Fruit fly (Drosophila melanogaster) whole organism, pupa: ENCODE results near the gene CG3916.
A peak's percentile ranks its signal among the peaks of the same experiment; 100 is the strongest.

Source experiments
- CG10348 ChIP-seq: fragments of 200-800 bp; sonication (Bioruptor generic); IDR thresholded peaks from 2 replicates; pipeline ENCODE4 v1.3.6; 2022; ENCODE audit warnings: missing biosample characterization, missing genetic modification characterization
- CG12605 ChIP-seq: fragments of 200-800 bp; sonication (Bioruptor generic); IDR thresholded peaks from 2 replicates; pipeline ENCODE4 v1.3.6; 2022; ENCODE audit warnings: missing biosample characterization, missing genetic modification characterization
- CG13204 ChIP-seq: fragments of 200-800 bp; sonication (Bioruptor generic); optimal IDR thresholded peaks from 2 replicates; lab custom pipeline; 2018; ENCODE audit warnings: missing biosample characterization, mild to moderate bottlenecking, missing genetic modification characterization, moderate library complexity
- CG15710 ChIP-seq: fragments of 200-800 bp; sonication (Bioruptor generic); optimal IDR thresholded peaks from 2 replicates; lab custom pipeline; 2018; ENCODE audit warnings: missing biosample characterization, mild to moderate bottlenecking, missing genetic modification characterization, moderate library complexity
- CG17806 ChIP-seq: fragments of 200-800 bp; sonication (Bioruptor generic); optimal IDR thresholded peaks from 2 replicates; lab custom pipeline; 2018; ENCODE audit warnings: missing biosample characterization, mild to moderate bottlenecking, missing genetic modification characterization, moderate library complexity
- CG32121 ChIP-seq: fragments of 200-800 bp; sonication (Bioruptor generic); IDR thresholded peaks from 2 replicates; pipeline ENCODE4 v1.3.6; 2022; ENCODE audit warnings: missing biosample characterization, missing genetic modification characterization
- CG34367 ChIP-seq: fragments of 200-800 bp; sonication (Bioruptor generic); optimal IDR thresholded peaks from 2 replicates; lab custom pipeline; 2018; ENCODE audit warnings: missing biosample characterization, mild to moderate bottlenecking, missing genetic modification characterization
- CG4496 ChIP-seq: fragments of 200-800 bp; sonication (Bioruptor generic); IDR thresholded peaks from 3 replicates; pipeline ENCODE4 v1.3.6; 2022; ENCODE audit warnings: missing biosample characterization, missing genetic modification characterization
- CG8159 ChIP-seq: fragments of 200-800 bp; sonication (Bioruptor generic); optimal IDR thresholded peaks from 3 replicates; lab custom pipeline; 2018; ENCODE audit warnings: missing biosample characterization, mild to moderate bottlenecking, missing genetic modification characterization, moderate library complexity
- CG8301 ChIP-seq: fragments of 200-800 bp; sonication (Bioruptor generic); optimal IDR thresholded peaks from 2 replicates; lab custom pipeline; 2018; ENCODE audit warnings: missing biosample characterization, mild to moderate bottlenecking, missing genetic modification characterization
- CG9948 ChIP-seq: fragments of 200-800 bp; sonication (Bioruptor generic); optimal IDR thresholded peaks from 2 replicates; lab custom pipeline; 2018; ENCODE audit warnings: missing biosample characterization, mild to moderate bottlenecking, missing genetic modification characterization, moderate library complexity
- D1 ChIP-seq: fragments of 200-800 bp; sonication (Bioruptor generic); optimal IDR thresholded peaks from 2 replicates; lab custom pipeline; 2018; ENCODE audit warnings: missing biosample characterization, mild to moderate bottlenecking, missing genetic modification characterization, moderate library complexity
- EcR ChIP-seq: fragments of 200-800 bp; sonication (Bioruptor generic); optimal IDR thresholded peaks from 3 replicates; lab custom pipeline; 2019; ENCODE audit warnings: missing biosample characterization, missing genetic modification characterization, mild to moderate bottlenecking, moderate library complexity, missing genetic modification reagents
- Ets98B ChIP-seq: fragments of 200-800 bp; sonication (Bioruptor generic); IDR thresholded peaks from 2 replicates; pipeline ENCODE4 v1.3.6; 2022; ENCODE audit warnings: missing biosample characterization, missing genetic modification characterization
- Pif1A ChIP-seq: fragments of 200-800 bp; sonication (Bioruptor generic); optimal IDR thresholded peaks from 3 replicates; lab custom pipeline; 2016; ENCODE audit warnings: missing biosample characterization, missing genetic modification characterization
- Pif1B ChIP-seq: fragments of 200-800 bp; sonication (Bioruptor generic); optimal IDR thresholded peaks from 3 replicates; lab custom pipeline; 2016; ENCODE audit warnings: missing biosample characterization, missing genetic modification characterization
- Snoo ChIP-seq: fragments of 200-800 bp; sonication (Bioruptor generic); optimal IDR thresholded peaks from 3 replicates; lab custom pipeline; 2017; ENCODE audit warnings: missing biosample characterization, mild to moderate bottlenecking, missing genetic modification characterization, inconsistent platforms
- fd96Ca ChIP-seq: fragments of 200-800 bp; sonication (Bioruptor generic); IDR thresholded peaks from 3 replicates; pipeline ENCODE4 v1.3.6; 2022; ENCODE audit warnings: missing biosample characterization, missing genetic modification characterization
- gl ChIP-seq: fragments of 200-800 bp; sonication (Bioruptor generic); optimal IDR thresholded peaks from 2 replicates; lab custom pipeline; 2018; ENCODE audit warnings: missing biosample characterization, mild to moderate bottlenecking, missing genetic modification characterization
- rn ChIP-seq: fragments of 200-800 bp; sonication (Bioruptor generic); IDR thresholded peaks from 2 replicates; pipeline ENCODE4 v1.3.6; 2022; ENCODE audit warnings: missing biosample characterization, missing genetic modification characterization

The CG3916 gene

dm6 chr3R:12232629-12233028 is 3.4 kb downstream of the CG3916 start, which contains the start of gene Pglym87:
TSS of gene Pglym87 (minus strand) at chr3R:12232729.
- no peak for TF ChIP-seq gl
- no peak for TF ChIP-seq rn (GFP tag; lab: Robert Waterston, UW)
- no peak for TF ChIP-seq CG15710 (tag; lab: Kevin White, UChicago)
- TF ChIP-seq CG32121 (GFP tag; lab: Robert Waterston, UW), result no peak
- no peak for TF ChIP-seq CG4496
- no peak for TF ChIP-seq fd96Ca
- no peak for TF ChIP-seq EcR

- TF ChIP-seq CG8159, result no peak
Observed at dm6 chr3R:12234584-12234983, 5.4 kb downstream of the CG3916 start, which contains the start of gene Cyp313a5. TSS of gene Cyp313a5 (minus strand) at chr3R:12234684.

dm6 chr3R:12236804-12237203 is 7.6 kb downstream of the CG3916 start, which contains the start of gene Cyp313a2:
TSS of gene Cyp313a2 (minus strand) at chr3R:12236904.
- no peak for TF ChIP-seq CG13204 (GFP tag; lab: Kevin White, UChicago)
- no peak for TF ChIP-seq CG32121 (GFP tag; lab: Robert Waterston, UW)
- no peak for TF ChIP-seq Ets98B (GFP tag; lab: Robert Waterston, UW)
- no peak for TF ChIP-seq CG8159

dm6 chr3R:12239166-12239565 is 10.0 kb downstream of the CG3916 start, which contains the start of gene Cyp313a3:
TSS of gene Cyp313a3 (minus strand) at chr3R:12239266.
- no peak for TF ChIP-seq CG17806 (tag; lab: Kevin White, UChicago)
- TF ChIP-seq CG8301 (tag; lab: Kevin White, UChicago), result no peak
- TF ChIP-seq Ets98B (GFP tag; lab: Robert Waterston, UW), result no peak
- no peak for TF ChIP-seq EcR
- no peak for TF ChIP-seq CG4496
- TF ChIP-seq CG9948 (tag; lab: Kevin White, UChicago), result no peak
- no peak for TF ChIP-seq CG32121 (GFP tag; lab: Robert Waterston, UW)
- TF ChIP-seq rn (GFP tag; lab: Robert Waterston, UW), result no peak
- no peak for TF ChIP-seq CG15710 (tag; lab: Kevin White, UChicago)
- TF ChIP-seq fd96Ca, result no peak
- TF ChIP-seq Pif1B (GFP tag; lab: Kevin White, UChicago), result no peak
- no peak for TF ChIP-seq Pif1A (GFP tag; lab: Kevin White, UChicago)
- TF ChIP-seq Snoo (tag; lab: Kevin White, UChicago), result no peak

- TF ChIP-seq CG4496 (peak; percentile 31; the same call in 1 of the 3 replicates), CG10348 (GFP tag; lab: Robert Waterston, UW) (no peak), CG13204 (GFP tag; lab: Kevin White, UChicago) (peak; percentile 16), fd96Ca (peak; percentile 52; the same call in 1 of the 3 replicates)
Observed at dm6 chr3R:12244468-12245060, 15.4 kb downstream of the CG3916 start.

- TF ChIP-seq Snoo (tag; lab: Kevin White, UChicago), result no peak
- no peak for TF ChIP-seq CG12605 (GFP tag; lab: Robert Waterston, UW)
- no peak for TF ChIP-seq D1
- TF ChIP-seq CG8159, result no peak
Observed at dm6 chr3R:12248243-12248642, 19.0 kb downstream of the CG3916 start.

- no peak for TF ChIP-seq CG8159
- TF ChIP-seq CG8301 (tag; lab: Kevin White, UChicago), result no peak
- no peak for TF ChIP-seq Pif1A (GFP tag; lab: Kevin White, UChicago)
- no peak for TF ChIP-seq CG15710 (tag; lab: Kevin White, UChicago)
Observed at dm6 chr3R:12250204-12250603, 21.0 kb downstream of the CG3916 start.

- no peak for TF ChIP-seq EcR
- TF ChIP-seq CG12605 (GFP tag; lab: Robert Waterston, UW), result no peak
- TF ChIP-seq Snoo (tag; lab: Kevin White, UChicago), result no peak
- TF ChIP-seq gl, result no peak
- TF ChIP-seq Ets98B (GFP tag; lab: Robert Waterston, UW), result no peak
- TF ChIP-seq CG13204 (GFP tag; lab: Kevin White, UChicago), result no peak
- TF ChIP-seq CG34367 (tag; lab: Kevin White, UChicago), result no peak
- no peak for TF ChIP-seq CG9948 (tag; lab: Kevin White, UChicago)
Observed at dm6 chr3R:12251534-12251933, 22.3 kb downstream of the CG3916 start.
